Worm (Caenorhabditis elegans) whole organism, young adult: ENCODE results near the gene srh-42.
A peak's percentile ranks its signal among the peaks of the same experiment; 100 is the strongest.

Experiments
- B0336.3 ChIP-seq: fragments of 200-800 bp; sonication (Bioruptor generic); IDR thresholded peaks from 2 replicates; pipeline ENCODE4 v1.3.6; 2022; ENCODE audit warnings: missing genetic modification characterization, missing compliant biosample characterization
- D2030.7 ChIP-seq: fragments of 200-800 bp; sonication (Bioruptor generic); IDR thresholded peaks from 2 replicates; pipeline ENCODE4 v1.3.6; 2022; ENCODE audit warnings: missing genetic modification reagents, missing genetic modification characterization, missing compliant biosample characterization
- F33H1.4 ChIP-seq: fragments of 200-800 bp; sonication (Bioruptor generic); IDR thresholded peaks from 2 replicates; pipeline ENCODE4 v1.3.6; 2022; ENCODE audit warnings: missing genetic modification reagents, missing genetic modification characterization, missing compliant biosample characterization
- F49E8.2 ChIP-seq: sonication (generic microtip); optimal IDR thresholded peaks from 3 replicates; lab custom pipeline; 2017; ENCODE audit warnings: missing genetic modification characterization, mild to moderate bottlenecking, missing compliant biosample characterization, antibody characterized with exemption, moderate library complexity; ENCODE audit not compliant: insufficient read depth
- K12H6.12 ChIP-seq: fragments of 200-800 bp; sonication (Bioruptor generic); optimal IDR thresholded peaks from 2 replicates; lab custom pipeline; 2018; ENCODE audit warnings: mild to moderate bottlenecking, missing genetic modification characterization, missing compliant biosample characterization
- Y53F4B.3 ChIP-seq: fragments of 200-800 bp; sonication (Bioruptor generic); IDR thresholded peaks from 2 replicates; pipeline ENCODE4 v1.3.6; 2022; ENCODE audit warnings: missing genetic modification reagents, missing genetic modification characterization, missing compliant biosample characterization
- Y95B8A.8 ChIP-seq: fragments of 200-800 bp; sonication (Bioruptor generic); IDR thresholded peaks from 2 replicates; pipeline ENCODE4 v1.3.6; 2022; ENCODE audit warnings: missing genetic modification reagents, missing genetic modification characterization, missing compliant biosample characterization
- ZK185.1 ChIP-seq: sonication (generic microtip); optimal IDR thresholded peaks from 2 replicates; lab custom pipeline; 2016; ENCODE audit warnings: mild to moderate bottlenecking, missing genetic modification characterization, missing compliant biosample characterization; ENCODE audit not compliant: poor library complexity, severe bottlenecking
- akir-1 ChIP-seq: fragments of 200-800 bp; sonication (Bioruptor generic); optimal IDR thresholded peaks from 2 replicates; lab custom pipeline; 2018; ENCODE audit warnings: mild to moderate bottlenecking, missing genetic modification characterization, moderate library complexity, missing compliant biosample characterization
- athp-1 ChIP-seq: sonication (generic microtip); optimal IDR thresholded peaks from 2 replicates; lab custom pipeline; 2017; ENCODE audit warnings: mild to moderate bottlenecking, missing genetic modification characterization, missing compliant biosample characterization
- attf-6 ChIP-seq: fragments of 200-800 bp; sonication (Bioruptor generic); IDR thresholded peaks from 2 replicates; pipeline ENCODE4 v1.3.6; 2022; ENCODE audit warnings: missing genetic modification reagents, missing genetic modification characterization, missing compliant biosample characterization
- ceh-100 ChIP-seq: fragments of 200-800 bp; sonication (Bioruptor generic); IDR thresholded peaks from 2 replicates; pipeline ENCODE4 v1.3.6; 2022; ENCODE audit warnings: missing genetic modification reagents, missing genetic modification characterization, missing compliant biosample characterization
- ceh-91 ChIP-seq: fragments of 200-800 bp; sonication (Bioruptor generic); IDR thresholded peaks from 2 replicates; pipeline ENCODE4 v1.3.6; 2022; ENCODE audit warnings: missing genetic modification reagents, missing genetic modification characterization, missing compliant biosample characterization
- dox-1 ChIP-seq: fragments of 200-800 bp; sonication (Bioruptor generic); IDR thresholded peaks from 2 replicates; pipeline ENCODE4 v1.3.6; 2022; ENCODE audit warnings: missing genetic modification reagents, missing genetic modification characterization, missing compliant biosample characterization
- efl-1 ChIP-seq: fragments of 150-350 bp; optimal IDR thresholded peaks from 2 replicates; lab custom pipeline; 2014; ENCODE audit warnings: missing biosample characterization, missing genetic modification reagents, missing genetic modification characterization
- ekl-4 ChIP-seq: fragments of 200-800 bp; sonication (Bioruptor generic); IDR thresholded peaks from 2 replicates; pipeline ENCODE4 v1.3.6; 2022; ENCODE audit warnings: missing genetic modification reagents, missing genetic modification characterization, missing compliant biosample characterization
- him-1 ChIP-seq: sonication (generic microtip); optimal IDR thresholded peaks from 2 replicates; lab custom pipeline; 2016; ENCODE audit warnings: missing genotype, missing genetic modification reagents, missing genetic modification characterization, missing compliant biosample characterization
- hlh-12 ChIP-seq: sonication (generic microtip); optimal IDR thresholded peaks from 2 replicates; lab custom pipeline; 2016; ENCODE audit warnings: missing genetic modification characterization, missing compliant biosample characterization
- hlh-26 ChIP-seq: fragments of 200-800 bp; sonication (Bioruptor generic); conservative IDR thresholded peaks from 2 replicates; pipeline ENCODE4 v1.3.6; 2022; ENCODE audit warnings: missing genetic modification reagents, missing genetic modification characterization, missing compliant biosample characterization
- hmg-1.2 ChIP-seq: fragments of 200-800 bp; sonication (Bioruptor generic); IDR thresholded peaks from 2 replicates; pipeline ENCODE4 v1.3.6; 2022; ENCODE audit warnings: missing genetic modification reagents, missing genetic modification characterization, missing compliant biosample characterization
- hmg-20 ChIP-seq: fragments of 200-800 bp; sonication (Bioruptor generic); IDR thresholded peaks from 2 replicates; pipeline ENCODE4 v1.3.6; 2022; ENCODE audit warnings: missing genetic modification reagents, missing genetic modification characterization, missing compliant biosample characterization
- hrde-1 ChIP-seq: sonication (generic microtip); optimal IDR thresholded peaks from 2 replicates; lab custom pipeline; 2016; ENCODE audit warnings: missing genetic modification characterization, mild to moderate bottlenecking, missing compliant biosample characterization, moderate library complexity, missing genotype, missing genetic modification reagents, borderline replicate concordance
- hsf-1 ChIP-seq: fragments of 200-800 bp; sonication (Bioruptor generic); IDR thresholded peaks from 2 replicates; pipeline ENCODE4 v1.3.6; 2022; ENCODE audit warnings: missing genetic modification reagents, missing genetic modification characterization, missing compliant biosample characterization
- lag-1 ChIP-seq: fragments of 200-800 bp; sonication (Bioruptor generic); IDR thresholded peaks from 2 replicates; pipeline ENCODE4 v1.3.6; 2022; ENCODE audit warnings: missing genetic modification reagents, missing genetic modification characterization, missing compliant biosample characterization
- lin-54 ChIP-seq: fragments of 200-800 bp; sonication (Bioruptor generic); optimal IDR thresholded peaks from 2 replicates; lab custom pipeline; 2018; ENCODE audit warnings: mild to moderate bottlenecking, missing genetic modification characterization, missing compliant biosample characterization
- lir-1 ChIP-seq: fragments of 200-800 bp; sonication (Bioruptor generic); conservative IDR thresholded peaks from 2 replicates; pipeline ENCODE4 v1.3.6; 2022; ENCODE audit warnings: missing genetic modification reagents, missing genetic modification characterization, missing compliant biosample characterization
- lsl-1 ChIP-seq: fragments of 200-800 bp; sonication (Bioruptor generic); optimal IDR thresholded peaks from 2 replicates; lab custom pipeline; 2018; ENCODE audit warnings: mild to moderate bottlenecking, missing genetic modification characterization, moderate library complexity, missing compliant biosample characterization
- madf-10 ChIP-seq: sonication (generic microtip); optimal IDR thresholded peaks from 2 replicates; lab custom pipeline; 2016; ENCODE audit warnings: mild to moderate bottlenecking, missing genetic modification characterization, missing compliant biosample characterization
- madf-6 ChIP-seq: fragments of 200-800 bp; sonication (Bioruptor generic); IDR thresholded peaks from 2 replicates; pipeline ENCODE4 v1.3.6; 2022; ENCODE audit warnings: missing genetic modification reagents, missing genetic modification characterization, missing compliant biosample characterization
- mcd-1 ChIP-seq: fragments of 200-800 bp; sonication (Bioruptor generic); IDR thresholded peaks from 2 replicates; pipeline ENCODE4 v1.3.6; 2022; ENCODE audit warnings: missing genetic modification reagents, missing genetic modification characterization, missing compliant biosample characterization
- nhr-120 ChIP-seq: fragments of 200-800 bp; sonication (Bioruptor generic); IDR thresholded peaks from 2 replicates; pipeline ENCODE4 v1.3.6; 2022; ENCODE audit warnings: missing genetic modification characterization, missing compliant biosample characterization
- nhr-27 ChIP-seq: fragments of 200-800 bp; sonication (Bioruptor generic); optimal IDR thresholded peaks from 2 replicates; lab custom pipeline; 2018; ENCODE audit warnings: mild to moderate bottlenecking, missing genetic modification characterization, moderate library complexity, missing compliant biosample characterization
- nhr-80 ChIP-seq: sonication (generic microtip); optimal IDR thresholded peaks from 2 replicates; lab custom pipeline; 2016; ENCODE audit warnings: missing genetic modification characterization, missing compliant biosample characterization
- pbrm-1 ChIP-seq: fragments of 200-800 bp; sonication (Bioruptor generic); IDR thresholded peaks from 2 replicates; pipeline ENCODE4 v1.3.6; 2022; ENCODE audit warnings: missing genetic modification reagents, missing genetic modification characterization, missing compliant biosample characterization
- rcor-1 ChIP-seq: fragments of 200-800 bp; sonication (Bioruptor generic); IDR thresholded peaks from 2 replicates; pipeline ENCODE4 v1.3.6; 2022; ENCODE audit warnings: missing genetic modification reagents, missing genetic modification characterization, missing compliant biosample characterization
- sdz-38 ChIP-seq: sonication (generic microtip); optimal IDR thresholded peaks from 2 replicates; lab custom pipeline; 2016; ENCODE audit warnings: missing genotype, missing genetic modification characterization, missing compliant biosample characterization
- snpc-1.1 ChIP-seq: sonication (generic microtip); optimal IDR thresholded peaks from 2 replicates; lab custom pipeline; 2017; ENCODE audit warnings: missing genetic modification characterization, mild to moderate bottlenecking, missing compliant biosample characterization, antibody characterized with exemption, moderate library complexity, missing genotype, missing genetic modification reagents; ENCODE audit not compliant: insufficient read depth
- snpc-1.3 ChIP-seq: sonication (generic microtip); optimal IDR thresholded peaks from 2 replicates; lab custom pipeline; 2017; ENCODE audit warnings: missing genetic modification characterization, mild to moderate bottlenecking, missing compliant biosample characterization, antibody characterized with exemption, moderate library complexity, missing genotype, missing genetic modification reagents; ENCODE audit not compliant: insufficient read depth
- tbp1 ChIP-seq: fragments of 200-800 bp; sonication (Bioruptor generic); optimal IDR thresholded peaks from 2 replicates; lab custom pipeline; 2018; ENCODE audit warnings: mild to moderate bottlenecking, missing genetic modification characterization, missing compliant biosample characterization
- tbx-9 ChIP-seq: sonication (generic microtip); optimal IDR thresholded peaks from 2 replicates; lab custom pipeline; 2016; ENCODE audit warnings: borderline replicate concordance, missing genetic modification characterization, inconsistent platforms, missing compliant biosample characterization
- tlf-1 ChIP-seq: fragments of 200-800 bp; sonication (Bioruptor generic); optimal IDR thresholded peaks from 2 replicates; lab custom pipeline; 2018; ENCODE audit warnings: mild to moderate bottlenecking, missing genetic modification characterization, missing compliant biosample characterization
- unc-130 ChIP-seq: sonication (generic microtip); optimal IDR thresholded peaks from 2 replicates; lab custom pipeline; 2016; ENCODE audit warnings: missing genetic modification reagents, missing genetic modification characterization, missing compliant biosample characterization
- xnd-1 ChIP-seq: sonication (generic microtip); optimal IDR thresholded peaks from 2 replicates; lab custom pipeline; 2016; ENCODE audit warnings: missing genotype, missing genetic modification reagents, missing genetic modification characterization, missing compliant biosample characterization
- ztf-26 ChIP-seq: sonication (generic microtip); optimal IDR thresholded peaks from 2 replicates; lab custom pipeline; 2017; ENCODE audit warnings: missing genetic modification characterization, missing compliant biosample characterization

The srh-42 gene

DNA sequence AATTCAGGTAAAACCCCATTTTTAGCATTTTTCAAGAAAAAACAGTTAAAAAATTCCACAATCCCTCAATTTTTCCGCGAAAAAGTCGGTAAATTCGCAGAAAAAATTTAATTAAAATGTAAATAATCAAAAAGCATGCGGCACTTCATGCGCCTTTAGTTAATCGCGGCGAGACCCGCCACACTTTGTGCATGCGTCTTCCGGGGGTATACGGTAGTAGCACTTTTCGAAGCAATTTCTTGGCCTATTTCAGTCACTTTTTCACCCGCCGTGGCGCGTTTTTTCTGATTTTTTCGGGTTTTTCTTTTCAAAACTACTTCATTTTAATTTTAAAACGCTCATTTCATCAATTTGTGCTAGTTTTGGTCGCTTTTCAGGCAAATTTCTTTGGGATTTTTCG lies 41.6 kb downstream of the srh-42 start (continued):
- TF ChIP-seq sdz-38 (tag; lab: Kevin White, UChicago) (no peak), Y95B8A.8 (GFP tag; lab: Robert Waterston, UW) (0 out of 2 replicates have a peak, but pooled peaks have one; percentile 57), Y53F4B.3 (GFP tag; lab: Robert Waterston, UW) (no peak), nhr-27 (no peak), tbx-9 (tag; lab: Kevin White, UChicago) (no peak), him-1 (tag; lab: Kevin White, UChicago) (peak; percentile 23), ztf-26 (tag; lab: Kevin White, UChicago) (no peak), athp-1 (tag; lab: Kevin White, UChicago) (peak; percentile 21), ekl-4 (GFP tag; lab: Robert Waterston, UW) (peak; percentile 46; the same call in 1 of the 2 replicates), akir-1 (no peak), F33H1.4 (GFP tag; lab: Robert Waterston, UW) (peak; percentile 98), nhr-120 (GFP tag; lab: Robert Waterston, UW) (no peak), tbp1 (GFP tag; lab: Kevin White, UChicago) (peak; percentile 37)

DNA sequence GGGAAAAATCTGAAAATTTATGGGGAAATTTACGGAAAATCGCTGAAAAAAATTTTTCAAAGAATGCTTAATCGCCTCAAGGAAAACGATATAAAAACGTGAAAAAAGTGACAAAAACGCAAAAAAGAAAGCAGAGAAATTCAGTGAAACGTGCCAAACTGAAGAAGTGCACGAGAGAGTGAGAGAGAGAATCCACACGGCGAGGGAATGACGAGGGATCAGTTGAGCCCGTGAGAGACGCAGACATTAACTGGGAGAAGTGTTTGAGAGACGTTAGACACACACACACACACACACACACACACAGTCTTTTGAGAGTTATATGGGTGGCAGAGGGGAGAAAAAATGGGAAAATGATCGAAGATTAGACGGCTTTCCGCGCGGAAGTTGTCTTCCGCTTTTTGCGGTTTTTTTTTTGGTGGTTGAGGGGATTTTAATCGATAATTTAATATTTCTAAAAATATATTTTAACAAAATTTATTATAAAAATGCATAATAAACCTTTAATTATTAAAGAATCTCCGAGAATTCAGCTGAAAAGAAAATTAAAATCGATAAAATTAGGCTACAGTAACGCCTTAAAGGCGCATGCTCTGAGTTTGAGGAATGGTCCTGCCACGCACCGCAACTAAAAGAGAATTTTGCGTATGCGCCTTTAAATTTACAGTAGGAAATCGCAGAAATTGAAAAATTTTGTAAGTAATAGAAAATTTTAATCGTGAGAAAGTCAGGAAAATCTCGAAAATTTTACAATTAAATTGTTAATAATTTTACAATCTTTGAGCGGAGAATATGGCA lies 44.2 kb downstream of the srh-42 start:
- peak; percentile 15 for TF ChIP-seq K12H6.12 (tag; lab: Kevin White, UChicago)
- peak; percentile 31 for TF ChIP-seq unc-130 (GFP tag; lab: Kevin White, UChicago)
- TF ChIP-seq Y95B8A.8 (GFP tag; lab: Robert Waterston, UW) = peak; percentile 78; the same call in 1 of the 2 replicates
- peak; percentile 56; the same call in 1 of the 2 replicates for TF ChIP-seq lir-1 (GFP tag; lab: Robert Waterston, UW)
- peak; percentile 68 for TF ChIP-seq efl-1 (GFP tag; lab: Kevin White, UChicago)
- TF ChIP-seq ceh-100 (GFP tag; lab: Robert Waterston, UW) = peak; percentile 68
- peak; percentile 73 for TF ChIP-seq tlf-1
- 0 out of 2 replicates have a peak, but pooled peaks have one; percentile 7 for TF ChIP-seq hmg-20
- TF ChIP-seq Y53F4B.3 (GFP tag; lab: Robert Waterston, UW) = peak; percentile 56
- TF ChIP-seq pbrm-1 (GFP tag; lab: Robert Waterston, UW) = peak; percentile 70
- peak; percentile 100 for TF ChIP-seq xnd-1
- peak; percentile 75 for TF ChIP-seq attf-6
- no peak for TF ChIP-seq ZK185.1 (tag; lab: Kevin White, UChicago)
- TF ChIP-seq hlh-26 (GFP tag; lab: Robert Waterston, UW) = no peak
- TF ChIP-seq tbp1 (GFP tag; lab: Kevin White, UChicago) = peak; percentile 53
- TF ChIP-seq B0336.3 (GFP tag; lab: Robert Waterston, UW) = peak; percentile 72
- no peak for TF ChIP-seq sdz-38 (tag; lab: Kevin White, UChicago)
- TF ChIP-seq rcor-1 (GFP tag; lab: Robert Waterston, UW) = peak; percentile 82
- no peak for TF ChIP-seq lag-1 (GFP tag; lab: Robert Waterston, UW)
- TF ChIP-seq hrde-1 (tag; lab: Kevin White, UChicago) = peak; percentile 38
- TF ChIP-seq ekl-4 (GFP tag; lab: Robert Waterston, UW) = peak; percentile 74
- peak; percentile 95 for TF ChIP-seq hmg-1.2 (GFP tag; lab: Robert Waterston, UW)
- TF ChIP-seq D2030.7 = peak; percentile 94
- peak; percentile 93 for TF ChIP-seq ceh-91 (GFP tag; lab: Robert Waterston, UW)
- peak; percentile 73 for TF ChIP-seq mcd-1
- no peak for TF ChIP-seq madf-10 (tag; lab: Kevin White, UChicago)
- peak; percentile 100 for TF ChIP-seq lsl-1
- peak; percentile 99 for TF ChIP-seq madf-6
- TF ChIP-seq snpc-1.3 = peak; percentile 86
- TF ChIP-seq F49E8.2 (tag; lab: Kevin White, UChicago) = peak; percentile 65
- peak; percentile 76 for TF ChIP-seq dox-1 (GFP tag; lab: Robert Waterston, UW)
- TF ChIP-seq lin-54 (GFP tag; lab: Kevin White, UChicago) = peak; percentile 95
- peak; percentile 71 for TF ChIP-seq snpc-1.1
- TF ChIP-seq hlh-12 (tag; lab: Kevin White, UChicago) = no peak
- peak; percentile 28 for TF ChIP-seq nhr-80 (tag; lab: Kevin White, UChicago)
- TF ChIP-seq hsf-1 (GFP tag; lab: Robert Waterston, UW) = peak; percentile 77
